Worm (Caenorhabditis elegans): ENCODE data around the gene srd-55.
A peak's percentile ranks its signal among the peaks of the same experiment; 100 is the strongest.
"Not testable (repeated sequence)": the region's sequence is repeated elsewhere in the genome, so short reads cannot be mapped to it uniquely, and the experiment has no call there.

Gene srd-55

DNA sequence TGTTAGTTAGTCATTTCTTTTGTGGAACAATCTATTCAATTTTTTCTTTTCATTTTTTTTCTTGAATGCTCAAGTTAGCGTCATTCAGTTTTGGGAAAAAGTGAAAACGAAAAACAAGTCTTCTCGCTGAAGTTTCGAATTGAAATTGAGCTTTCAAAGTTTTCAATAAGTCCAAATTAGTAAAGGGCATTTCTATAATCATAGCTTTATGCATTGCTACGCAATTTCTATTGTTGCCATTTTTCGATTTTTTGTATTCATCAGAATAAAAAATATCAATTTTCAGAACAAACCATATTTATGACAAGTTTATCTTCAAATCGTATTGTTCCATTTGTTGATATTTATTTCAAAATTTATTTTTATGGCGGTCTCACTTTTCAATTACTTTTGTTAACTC, at the start of gene srd-55:
Gene srd-55 (plus strand): TSS at position 301 of the 400 bp plus-strand sequence.
- TF ChIP-seq him-1 (tag; optimal IDR thresholded peaks at IDR 0.05) (no peak), dao-5 (tag; optimal IDR thresholded peaks at IDR 0.05) (no peak), W03F9.2 (tag; optimal IDR thresholded peaks at IDR 0.05) (no peak)

DNA sequence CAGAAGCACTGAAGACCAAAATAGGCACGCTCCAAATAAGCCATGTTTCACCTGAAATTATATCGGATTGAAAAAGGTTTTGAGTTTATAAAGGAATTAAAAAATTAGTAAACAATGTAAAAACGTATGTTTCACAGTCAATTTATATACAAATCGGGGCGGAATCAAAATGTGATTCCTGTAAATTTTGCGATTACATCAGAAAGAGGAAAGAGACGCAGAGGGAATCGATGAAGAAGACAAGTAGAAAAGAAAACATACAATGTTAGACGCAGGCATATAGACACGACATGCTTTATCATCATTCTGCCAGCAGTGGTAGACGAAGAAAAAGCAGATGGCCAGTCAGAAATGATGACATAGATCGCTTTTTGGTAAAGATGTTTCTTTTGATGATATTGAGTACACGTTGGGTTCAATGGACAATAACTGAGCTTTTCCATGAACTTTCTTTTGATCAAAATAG, 44.3 kb upstream of the srd-55 start, which contains the start of gene msra-1:
Gene msra-1 (minus strand): TSS at position 51 of the 466 bp plus-strand sequence.
- TF ChIP-seq him-1 (tag; optimal IDR thresholded peaks at IDR 0.05) (no peak), dao-5 (tag; optimal IDR thresholded peaks at IDR 0.05) (no peak), W03F9.2 (tag; optimal IDR thresholded peaks at IDR 0.05) (peak; percentile 40)

ce11 chrII:7368761-7369160, 39.5 kb upstream of the srd-55 start, which contains the start of gene F43E2.6:
F43E2.6 (minus strand) TSS chrII:7368861.
- no peak for TF ChIP-seq him-1 (tag; optimal IDR thresholded peaks at IDR 0.05)

DNA sequence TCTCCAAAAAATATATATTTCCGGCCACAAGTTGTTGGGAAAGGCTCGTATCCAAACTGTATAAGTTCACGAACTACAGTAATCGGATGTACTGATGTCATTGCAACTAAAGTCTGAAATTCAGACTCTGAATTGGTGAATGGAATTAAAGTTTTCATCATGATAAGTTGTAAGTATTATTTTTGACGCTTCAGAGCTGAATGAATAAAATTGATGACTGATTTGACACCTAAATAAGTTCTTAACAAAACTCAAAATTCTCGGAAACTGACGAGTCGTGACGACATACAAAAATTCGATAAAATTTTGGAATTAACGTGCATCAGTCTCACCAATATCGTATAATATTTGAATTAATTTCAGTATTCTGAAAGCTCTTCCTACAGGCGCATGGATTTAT, 38.1 kb upstream of the srd-55 start, which contains the start of gene F43E2.11:
Gene F43E2.11 (minus strand): TSS at position 101 of the 400 bp plus-strand sequence.
- not testable (repeated sequence) for TF ChIP-seq him-1, W03F9.2, dao-5 (tag; optimal IDR thresholded peaks at IDR 0.05)

- TF ChIP-seq him-1 (tag; optimal IDR thresholded peaks at IDR 0.05) (no peak), W03F9.2 (tag; optimal IDR thresholded peaks at IDR 0.05) (peak; percentile 75)
Observed at ce11 chrII:7374143-7374542, 34.1 kb upstream of the srd-55 start, which contains the start of the genes mtch-1 and rpb-4. mtch-1 (minus strand) TSS chrII:7374166. rpb-4 (plus strand) TSS chrII:7374495.

DNA sequence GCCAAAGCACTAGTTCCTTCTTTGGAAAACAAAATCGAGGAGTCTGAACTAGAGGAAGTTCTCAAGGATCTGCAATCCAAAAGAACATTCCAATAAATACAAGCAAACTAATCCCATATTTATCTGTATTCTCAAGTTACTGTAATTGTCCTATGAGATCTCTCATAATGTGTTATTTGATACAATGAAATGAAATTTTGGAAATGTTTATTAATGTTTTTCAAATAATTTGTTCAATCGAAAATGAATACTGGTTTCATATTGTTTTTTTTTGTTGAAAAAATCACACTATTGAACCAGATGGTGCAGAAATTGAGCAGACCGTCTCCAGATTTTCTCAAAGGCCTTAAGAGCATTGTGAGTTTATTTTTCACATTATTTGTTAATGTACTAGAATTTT, 33.3 kb upstream of the srd-55 start, which contains the start of gene F43E2.1:
Gene F43E2.1 (plus strand): TSS at position 301 of the 400 bp plus-strand sequence.
- no peak for TF ChIP-seq dao-5 (tag; optimal IDR thresholded peaks at IDR 0.05)
- TF ChIP-seq W03F9.2 (tag; optimal IDR thresholded peaks at IDR 0.05): no peak
- no peak for TF ChIP-seq him-1 (tag; optimal IDR thresholded peaks at IDR 0.05)

ce11 chrII:7379021-7379420, 29.3 kb upstream of the srd-55 start, which contains the start of gene C07D10.6:
C07D10.6 (plus strand) TSS chrII:7379321.
- TF ChIP-seq dao-5 (tag; optimal IDR thresholded peaks at IDR 0.05): no peak
- no peak for TF ChIP-seq W03F9.2 (tag; optimal IDR thresholded peaks at IDR 0.05)
- TF ChIP-seq him-1 (tag; optimal IDR thresholded peaks at IDR 0.05): no peak

ce11 chrII:7381142-7381611, 27.1 kb upstream of the srd-55 start, which contains the start of gene C07D10.5:
C07D10.5 (plus strand) TSS chrII:7381561.
- TF ChIP-seq W03F9.2 (tag; optimal IDR thresholded peaks at IDR 0.05) (no peak), him-1 (tag; optimal IDR thresholded peaks at IDR 0.05) (no peak), dao-5 (tag; optimal IDR thresholded peaks at IDR 0.05) (no peak)

ce11 chrII:7381947-7382346, 26.3 kb upstream of the srd-55 start:
- TF ChIP-seq W03F9.2 (tag; optimal IDR thresholded peaks at IDR 0.05) (no peak), him-1 (tag; optimal IDR thresholded peaks at IDR 0.05) (no peak), dao-5 (tag; optimal IDR thresholded peaks at IDR 0.05) (no peak)

DNA sequence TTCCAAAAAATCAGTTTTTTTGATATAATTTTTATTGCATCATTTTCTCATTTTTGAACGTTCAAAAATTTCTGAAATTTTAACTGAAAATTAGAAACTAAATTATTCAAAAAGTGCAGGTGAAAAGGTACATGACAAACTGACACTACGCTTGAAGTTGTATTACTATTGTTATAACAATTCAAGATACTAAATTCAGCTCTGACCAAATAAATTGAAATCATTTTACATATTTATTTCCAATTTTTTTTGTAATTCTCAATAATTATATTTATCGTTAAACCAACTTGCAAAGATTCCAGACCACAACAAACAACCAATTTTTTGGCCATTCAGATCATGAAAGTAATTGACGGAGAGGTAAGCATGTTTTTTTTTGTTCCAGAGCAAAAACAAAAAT, 22.9 kb upstream of the srd-55 start, which contains the start of gene sre-3:
Gene sre-3 (plus strand): TSS at position 301 of the 400 bp plus-strand sequence.
- TF ChIP-seq him-1 (tag; optimal IDR thresholded peaks at IDR 0.05) (no peak), W03F9.2 (tag; optimal IDR thresholded peaks at IDR 0.05) (no peak), dao-5 (tag; optimal IDR thresholded peaks at IDR 0.05) (no peak)

- TF ChIP-seq dao-5 (tag; optimal IDR thresholded peaks at IDR 0.05) (no peak), him-1 (tag; optimal IDR thresholded peaks at IDR 0.05) (no peak), W03F9.2 (tag; optimal IDR thresholded peaks at IDR 0.05) (no peak)
Observed at ce11 chrII:7390335-7390734, 18.0 kb upstream of the srd-55 start.

DNA sequence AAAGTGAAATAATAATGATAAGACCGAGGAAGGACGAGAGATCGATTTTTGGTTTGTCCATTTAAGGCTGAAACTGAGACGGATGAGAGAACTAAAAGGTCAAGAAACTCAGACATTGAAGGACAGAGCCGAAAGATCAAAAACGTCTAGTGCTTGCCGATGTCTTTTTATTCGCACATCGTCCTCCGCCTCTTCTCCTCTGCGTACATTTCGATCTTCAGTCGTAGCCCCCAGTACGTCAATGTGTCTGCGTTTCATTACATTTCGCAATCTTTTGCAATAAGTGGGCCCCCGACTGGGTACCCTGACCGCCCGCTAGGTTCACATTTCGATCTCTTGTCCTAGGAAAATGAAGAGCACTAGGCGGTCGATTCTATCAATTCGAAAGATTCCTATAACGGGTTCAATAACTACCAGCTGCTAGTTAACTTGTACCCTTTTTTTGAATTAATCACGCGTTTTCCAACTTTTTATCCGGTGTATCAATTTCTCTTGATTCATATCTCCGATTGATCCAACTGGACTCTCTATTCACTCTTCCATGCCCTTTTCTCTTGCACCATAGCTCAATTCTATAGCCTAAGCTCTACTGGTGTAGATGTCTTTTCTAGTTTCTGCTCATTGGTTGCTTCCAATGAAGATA, 16.1 kb upstream of the srd-55 start:
- TF ChIP-seq him-1 (tag; optimal IDR thresholded peaks at IDR 0.05) (no peak), dao-5 (tag; optimal IDR thresholded peaks at IDR 0.05) (no peak), W03F9.2 (tag; optimal IDR thresholded peaks at IDR 0.05) (no peak)

DNA sequence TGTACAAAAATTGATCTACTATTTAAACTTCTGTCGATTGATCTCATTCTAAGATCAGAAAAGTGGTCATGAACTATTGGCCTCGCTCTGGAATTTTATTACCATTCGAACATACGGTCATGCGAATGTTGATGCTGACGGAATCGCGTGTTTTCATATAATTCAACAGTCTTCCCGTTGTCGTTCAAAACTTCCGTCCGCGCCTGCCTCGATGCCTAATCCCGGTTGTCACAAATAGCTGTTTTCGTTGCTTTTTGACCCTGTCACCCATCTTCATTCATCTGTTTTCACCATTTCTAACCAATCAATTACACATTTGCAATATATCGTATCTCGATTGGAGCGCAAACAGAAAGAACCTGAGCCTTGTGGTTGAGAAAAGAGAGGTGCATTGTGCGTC, 14.9 kb upstream of the srd-55 start:
- TF ChIP-seq him-1 (tag; optimal IDR thresholded peaks at IDR 0.05) (no peak), dao-5 (tag; optimal IDR thresholded peaks at IDR 0.05) (no peak), W03F9.2 (tag; optimal IDR thresholded peaks at IDR 0.05) (no peak)

- TF ChIP-seq W03F9.2 (tag; optimal IDR thresholded peaks at IDR 0.05) (peak; percentile 10), dao-5 (tag; optimal IDR thresholded peaks at IDR 0.05) (no peak)
Observed at ce11 chrII:7393922-7394689, 14.2 kb upstream of the srd-55 start.

All from whole organism, L4/young adult.